Fruit fly (Drosophila melanogaster) whole organism, prepupa: ENCODE measurements around the gene GNBP3.

Experiments
- CG10669 ChIP-seq: fragments of 200-800 bp; sonication (Bioruptor generic); optimal IDR thresholded peaks from 3 replicates; lab custom pipeline; 2018; ENCODE audit warnings: missing biosample characterization, mild to moderate bottlenecking, missing genetic modification characterization, moderate library complexity
- CG11762 ChIP-seq: fragments of 200-800 bp; sonication (Bioruptor generic); optimal IDR thresholded peaks from 3 replicates; lab custom pipeline; 2016; ENCODE audit warnings: missing biosample characterization, missing genetic modification characterization; ENCODE audit not compliant: insufficient read depth
- CG15336 ChIP-seq: fragments of 200-800 bp; sonication (Bioruptor generic); IDR thresholded peaks from 2 replicates; pipeline ENCODE4 v1.3.6; 2022; ENCODE audit warnings: missing biosample characterization, missing genetic modification characterization
- CG16779 ChIP-seq: fragments of 200-800 bp; sonication (Bioruptor generic); optimal IDR thresholded peaks from 3 replicates; lab custom pipeline; 2017; ENCODE audit warnings: missing biosample characterization, mild to moderate bottlenecking, missing genetic modification characterization
- CG31627 ChIP-seq: fragments of 200-800 bp; sonication (Bioruptor generic); optimal IDR thresholded peaks from 3 replicates; lab custom pipeline; 2016; ENCODE audit warnings: missing biosample characterization, missing genetic modification characterization
- CG34406 ChIP-seq: fragments of 200-800 bp; sonication (Bioruptor generic); optimal IDR thresholded peaks from 3 replicates; lab custom pipeline; 2016; ENCODE audit warnings: missing biosample characterization, missing genetic modification characterization
- CG3919 ChIP-seq: fragments of 200-800 bp; sonication (Bioruptor generic); optimal IDR thresholded peaks from 3 replicates; lab custom pipeline; 2016; ENCODE audit warnings: missing biosample characterization, missing genetic modification characterization
- CG6276 ChIP-seq: fragments of 200-800 bp; sonication (Bioruptor generic); optimal IDR thresholded peaks from 2 replicates; lab custom pipeline; 2017; ENCODE audit warnings: missing biosample characterization, mild to moderate bottlenecking, missing genetic modification characterization
- CG6792 ChIP-seq: fragments of 200-800 bp; sonication (Bioruptor generic); optimal IDR thresholded peaks from 3 replicates; lab custom pipeline; 2016; ENCODE audit warnings: missing biosample characterization, missing genetic modification characterization
- CG6808 ChIP-seq: fragments of 200-800 bp; sonication (Bioruptor generic); optimal IDR thresholded peaks from 3 replicates; lab custom pipeline; 2017; ENCODE audit warnings: missing biosample characterization, missing genetic modification characterization, mild to moderate bottlenecking, moderate library complexity, missing genetic modification reagents
- CG6854 ChIP-seq: fragments of 200-800 bp; sonication (Bioruptor generic); optimal IDR thresholded peaks from 2 replicates; lab custom pipeline; 2017; ENCODE audit warnings: missing biosample characterization, mild to moderate bottlenecking, missing genetic modification characterization
- CG7368 ChIP-seq: fragments of 200-800 bp; sonication (Bioruptor generic); optimal IDR thresholded peaks from 3 replicates; lab custom pipeline; 2016; ENCODE audit warnings: missing biosample characterization, missing genetic modification characterization
- CG8319 ChIP-seq: fragments of 200-800 bp; sonication (Bioruptor generic); optimal IDR thresholded peaks from 3 replicates; lab custom pipeline; 2016; ENCODE audit warnings: missing biosample characterization, missing genetic modification characterization
- CG8632 ChIP-seq: fragments of 200-800 bp; sonication (Bioruptor generic); optimal IDR thresholded peaks from 3 replicates; lab custom pipeline; 2016; ENCODE audit warnings: missing biosample characterization, missing genetic modification characterization
- CG9139 ChIP-seq: fragments of 200-800 bp; sonication (Bioruptor generic); optimal IDR thresholded peaks from 3 replicates; lab custom pipeline; 2017; ENCODE audit warnings: missing biosample characterization, mild to moderate bottlenecking, missing genetic modification characterization
- Eip75B ChIP-seq: fragments of 200-800 bp; sonication (Bioruptor generic); optimal IDR thresholded peaks from 3 replicates; lab custom pipeline; 2016; ENCODE audit warnings: missing biosample characterization, missing genetic modification characterization
- Eip78C ChIP-seq: fragments of 200-800 bp; sonication (Bioruptor generic); peaks from one replicate; lab custom pipeline; 2016; ENCODE audit warnings: missing biosample characterization, missing genetic modification characterization
- Eip93F ChIP-seq: fragments of 200-800 bp; sonication (Bioruptor generic); optimal IDR thresholded peaks from 2 replicates; lab custom pipeline; 2016; ENCODE audit warnings: missing biosample characterization, mild to moderate bottlenecking, missing genetic modification characterization
- Hr38 ChIP-seq: sonication (Bioruptor generic); optimal IDR thresholded peaks from 2 replicates; lab custom pipeline; 2016; ENCODE audit warnings: missing biosample characterization, missing genetic modification characterization
- Hr39 ChIP-seq: fragments of 200-800 bp; sonication (Bioruptor generic); optimal IDR thresholded peaks from 2 replicates; lab custom pipeline; 2016; ENCODE audit warnings: missing biosample characterization, missing genetic modification characterization
- OdsH ChIP-seq: fragments of 200-800 bp; sonication (Bioruptor generic); optimal IDR thresholded peaks from 3 replicates; lab custom pipeline; 2016; ENCODE audit warnings: missing biosample characterization, missing genetic modification characterization
- Sox14 ChIP-seq: fragments of 200-800 bp; sonication (Bioruptor generic); optimal IDR thresholded peaks from 3 replicates; lab custom pipeline; 2016; ENCODE audit warnings: missing biosample characterization, missing genetic modification characterization
- achi ChIP-seq: fragments of 200-800 bp; sonication (Bioruptor generic); optimal IDR thresholded peaks from 3 replicates; lab custom pipeline; 2016; ENCODE audit warnings: missing biosample characterization, missing genetic modification characterization
- acj6 ChIP-seq: fragments of 200-800 bp; sonication (Bioruptor generic); optimal IDR thresholded peaks from 3 replicates; lab custom pipeline; 2016; ENCODE audit warnings: missing biosample characterization, missing genetic modification characterization
- cyc ChIP-seq: fragments of 200-800 bp; sonication (Bioruptor generic); optimal IDR thresholded peaks from 3 replicates; lab custom pipeline; 2016; ENCODE audit warnings: missing biosample characterization, missing genetic modification characterization
- dsx ChIP-seq: fragments of 200-800 bp; optimal IDR thresholded peaks from 3 replicates; lab custom pipeline; 2019; ENCODE audit warnings: missing biosample characterization, mild to moderate bottlenecking, missing genetic modification characterization, moderate library complexity; ENCODE audit not compliant: poor library complexity, severe bottlenecking
- eg ChIP-seq: fragments of 200-800 bp; sonication (Bioruptor generic); IDR thresholded peaks from 3 replicates; pipeline ENCODE4 v1.3.6; 2022; ENCODE audit warnings: missing biosample characterization, missing genetic modification characterization
- fkh ChIP-seq: fragments of 200-800 bp; sonication (Bioruptor generic); optimal IDR thresholded peaks from 3 replicates; lab custom pipeline; 2017; ENCODE audit warnings: missing biosample characterization, mild to moderate bottlenecking, missing genetic modification characterization, moderate library complexity
- net ChIP-seq: fragments of 200-800 bp; sonication (Bioruptor generic); optimal IDR thresholded peaks from 3 replicates; lab custom pipeline; 2016; ENCODE audit warnings: missing biosample characterization, missing genetic modification characterization
- pdm3 ChIP-seq: fragments of 200-800 bp; sonication (Bioruptor generic); optimal IDR thresholded peaks from 3 replicates; lab custom pipeline; 2016; ENCODE audit warnings: missing biosample characterization, missing genetic modification characterization
- ss ChIP-seq, 2 experiments: fragments of 200-800 bp; sonication (Bioruptor generic); optimal IDR thresholded peaks; 2 replicates in 1 of 2; 3 replicates in 1 of 2; lab custom pipeline; 2017 to 2018; ENCODE audit warnings: mild to moderate bottlenecking in 2 of 2, missing biosample characterization in 2 of 2, missing genetic modification characterization in 2 of 2, moderate library complexity in 1 of 2
- svp ChIP-seq: fragments of 200-800 bp; sonication (Bioruptor generic); peaks from one replicate; lab custom pipeline; 2016; ENCODE audit warnings: missing biosample characterization, missing genetic modification characterization
- vri ChIP-seq: fragments of 200-800 bp; sonication (Bioruptor generic); optimal IDR thresholded peaks from 3 replicates; lab custom pipeline; 2016; ENCODE audit warnings: missing biosample characterization, mild to moderate bottlenecking, missing genetic modification characterization

Gene GNBP3

dm6 chr3L:8953199-8953956 lies 1.4 kb upstream of the GNBP3 start (continued):
- TF ChIP-seq dsx (GFP tag; lab: Kevin White, UChicago) (peak; percentile 46), CG34406 (GFP tag; lab: Kevin White, UChicago) (peak; percentile 3), CG16779 (tag; lab: Kevin White, UChicago) (peak; percentile 80), CG10669 (peak; percentile 67), CG3919 (GFP tag; lab: Kevin White, UChicago) (peak; percentile 53), pdm3 (GFP tag; lab: Kevin White, UChicago) (peak; percentile 63), Eip75B (peak; percentile 76), CG31627 (GFP tag; lab: Kevin White, UChicago) (peak; percentile 44), eg (GFP tag; lab: Robert Waterston, UW) (peak; percentile 40; the same call in 2 of the 3 replicates), OdsH (GFP tag; lab: Kevin White, UChicago) (peak; percentile 31)

DNA sequence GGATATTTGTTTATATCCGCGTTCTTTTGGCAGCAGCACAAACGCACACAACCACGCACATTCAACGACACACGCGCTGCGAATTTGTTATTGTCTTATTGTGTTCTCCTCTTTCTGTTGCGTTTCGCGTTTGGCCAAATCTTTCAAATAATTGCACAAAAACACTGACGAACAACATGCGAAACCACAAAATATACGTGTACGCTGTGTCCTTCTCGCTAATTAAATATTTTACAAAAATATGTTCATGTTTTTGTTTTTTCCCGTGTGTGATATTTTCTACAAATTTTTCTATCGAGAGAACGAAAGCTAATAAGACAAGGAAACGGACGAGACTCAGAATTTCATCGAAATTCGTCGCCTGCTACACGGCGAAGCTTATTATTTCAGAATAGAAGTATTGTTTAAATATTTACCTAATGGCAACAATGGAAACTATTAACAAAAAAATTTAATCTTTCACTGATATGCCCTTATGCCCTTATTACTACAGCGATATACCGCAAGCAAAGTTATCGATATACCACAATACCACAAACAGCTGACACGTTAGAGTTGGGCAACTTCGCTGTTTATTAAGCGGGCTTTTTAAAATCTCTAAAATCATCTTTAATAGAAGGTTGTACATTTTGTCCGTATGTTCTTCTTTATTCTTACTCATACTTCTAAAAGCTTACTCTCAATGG lies 716 bp upstream of the GNBP3 start, which contains the start of the genes CG43783 and orb2:
TSS of gene CG43783 (minus strand) at position 311 of the 686 bp plus-strand sequence.
TSS of gene orb2 (minus strand) at position 502 of the 686 bp plus-strand sequence.
- TF ChIP-seq CG34406 (GFP tag; lab: Kevin White, UChicago) = no peak
- no peak for TF ChIP-seq CG31627 (GFP tag; lab: Kevin White, UChicago)
- TF ChIP-seq CG11762 (GFP tag; lab: Kevin White, UChicago) = peak; percentile 1
- TF ChIP-seq dsx (GFP tag; lab: Kevin White, UChicago) = no peak
- TF ChIP-seq Sox14 (GFP tag; lab: Kevin White, UChicago) = no peak
- TF ChIP-seq Hr38 = no peak
- peak; percentile 69 for TF ChIP-seq Eip78C (GFP tag; lab: Kevin White, UChicago)
- TF ChIP-seq CG7368 (GFP tag; lab: Kevin White, UChicago) = no peak

DNA sequence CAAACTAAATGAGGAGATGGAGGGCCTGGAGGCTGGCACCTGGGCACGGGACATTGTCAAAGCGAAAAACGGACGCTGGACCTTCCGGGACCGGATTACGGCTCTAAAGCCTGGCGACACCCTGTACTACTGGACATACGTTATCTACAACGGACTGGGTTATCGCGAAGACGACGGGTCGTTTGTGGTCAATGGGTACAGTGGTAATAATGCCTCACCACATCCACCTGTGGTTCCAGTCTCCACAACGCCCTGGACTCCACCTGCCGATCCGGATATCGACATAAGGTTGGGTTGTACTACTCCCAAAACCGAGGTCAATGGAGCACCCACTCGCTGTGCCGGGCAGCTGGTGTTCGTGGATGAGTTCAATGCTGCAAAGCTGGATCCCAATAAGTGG lies 378 bp downstream of the GNBP3 start:
- TF ChIP-seq svp (GFP tag; lab: Kevin White, UChicago) (peak; percentile 92), Hr39 (GFP tag; lab: Kevin White, UChicago) (no peak)

dm6 chr3L:8956669-8957068 lies 1.8 kb downstream of the GNBP3 start, which contains the start of gene mRpL12:
Gene mRpL12 (plus strand): TSS chr3L:8956791.
- TF ChIP-seq CG31627 (GFP tag; lab: Kevin White, UChicago) (no peak), fkh (GFP tag; lab: Kevin White, UChicago) (peak; percentile 61)

dm6 chr3L:8958557-8958956 lies 3.7 kb downstream of the GNBP3 start, which contains the start of gene CG13313:
Gene CG13313 (plus strand): TSS chr3L:8958857.
- TF ChIP-seq CG16779 (tag; lab: Kevin White, UChicago) (no peak), CG6792 (no peak), CG10669 (no peak), cyc (no peak), ss (GFP tag; optimal IDR thresholded peaks at IDR 0.05; lab: Kevin White, UChicago) (no peak), CG9139 (no peak)

DNA sequence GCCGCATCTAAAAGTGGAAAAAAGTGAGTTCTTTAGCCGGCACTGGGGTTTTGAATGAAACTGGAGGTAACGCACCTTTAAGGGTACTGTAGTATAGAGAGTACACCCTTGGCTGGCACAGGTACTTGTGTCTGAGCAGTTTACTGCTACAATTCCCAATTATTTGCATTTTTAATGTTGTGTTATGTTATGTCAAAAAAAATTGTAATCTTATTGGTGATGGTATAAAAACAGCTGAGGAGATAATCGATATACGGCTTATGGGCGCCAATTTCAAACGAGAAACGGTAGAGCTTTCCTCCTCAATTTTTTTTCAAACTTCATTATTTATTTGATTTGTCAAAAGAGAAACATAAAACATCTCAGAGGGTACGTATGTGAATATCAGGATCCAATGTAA lies 9.6 kb downstream of the GNBP3 start, which contains the start of gene ValRS-m:
TSS of gene ValRS-m (minus strand) at position 312 of the 400 bp plus-strand sequence.
- TF ChIP-seq CG6854 (GFP tag; lab: Kevin White, UChicago) (no peak), CG8632 (GFP tag; lab: Kevin White, UChicago) (no peak), Hr38 (no peak), CG15336 (GFP tag; lab: Robert Waterston, UW) (no peak), net (GFP tag; lab: Kevin White, UChicago) (no peak), CG6808 (no peak), Eip93F (GFP tag; lab: Kevin White, UChicago) (no peak), vri (no peak), CG6276 (no peak), CG16779 (tag; lab: Kevin White, UChicago) (no peak), acj6 (GFP tag; lab: Kevin White, UChicago) (no peak), CG8319 (GFP tag; lab: Kevin White, UChicago) (no peak), achi (GFP tag; lab: Kevin White, UChicago) (no peak), eg (GFP tag; lab: Robert Waterston, UW) (no peak), pdm3 (GFP tag; lab: Kevin White, UChicago) (no peak)
